Worm (Caenorhabditis elegans) whole organism, midembryonic: ENCODE measurements around the gene cest-19.

Experiments used
- T22C8.4 ChIP-seq: fragments of 200-800 bp; sonication (Bioruptor generic); IDR thresholded peaks from 2 replicates; pipeline ENCODE4 v1.3.6; 2022; ENCODE audit warnings: missing genetic modification characterization, missing compliant biosample characterization
- flt-1 ChIP-seq: fragments of 200-800 bp; sonication (Bioruptor generic); IDR thresholded peaks from 2 replicates; pipeline ENCODE4 v1.3.6; 2022; ENCODE audit warnings: missing genetic modification characterization, missing compliant biosample characterization
- klf-2 ChIP-seq: fragments of 200-800 bp; sonication (Bioruptor generic); conservative IDR thresholded peaks from 2 replicates; pipeline ENCODE4 v1.3.6; 2022; ENCODE audit warnings: missing genetic modification reagents, missing genetic modification characterization, missing compliant biosample characterization
- med-1 ChIP-seq: sonication (generic microtip); optimal IDR thresholded peaks from 2 replicates; lab custom pipeline; 2017; ENCODE audit warnings: missing genetic modification characterization, mild to moderate bottlenecking, missing compliant biosample characterization, antibody characterized with exemption, missing genetic modification reagents; ENCODE audit not compliant: insufficient read depth

DNA sequence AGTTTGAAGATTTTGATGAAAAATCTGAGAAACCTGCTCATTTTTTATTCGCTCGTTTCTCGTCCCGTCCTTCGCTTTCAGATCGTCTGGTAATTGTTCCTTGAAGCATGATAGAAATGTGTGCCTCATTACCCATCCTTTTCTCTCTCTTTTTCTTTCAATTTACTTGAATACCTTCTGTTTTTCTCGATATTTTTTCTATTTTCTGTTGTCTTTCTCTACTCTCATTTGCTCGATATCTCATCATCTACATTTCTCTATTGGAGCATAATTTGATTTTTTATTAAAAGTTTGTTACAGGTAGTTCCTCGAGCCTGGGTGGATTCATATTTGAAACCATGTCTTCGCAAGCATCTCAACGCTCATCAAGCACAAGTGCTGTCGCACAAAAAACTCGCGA, 14.5 kb upstream of the cest-19 start, which contains the start of gene ubc-17:
- TF ChIP-seq med-1 (GFP tag; lab: Kevin White, UChicago): no peak
- no peak for TF ChIP-seq flt-1 (GFP tag; lab: Robert Waterston, UW)
- no peak for TF ChIP-seq klf-2 (GFP tag; lab: Robert Waterston, UW)
- TF ChIP-seq T22C8.4 (GFP tag; lab: Robert Waterston, UW): no peak
